Worm (Caenorhabditis elegans) whole organism, midembryonic: ENCODE data around the gene F32D1.11.

Experiments
- T22C8.4 ChIP-seq: fragments of 200-800 bp; sonication (Bioruptor generic); IDR thresholded peaks from 2 replicates; pipeline ENCODE4 v1.3.6; 2022; ENCODE audit warnings: missing genetic modification characterization, missing compliant biosample characterization
- cog-1 ChIP-seq: sonication (generic microtip); optimal IDR thresholded peaks from 2 replicates; lab custom pipeline; 2016; ENCODE audit warnings: missing genetic modification characterization, missing compliant biosample characterization
- flt-1 ChIP-seq: fragments of 200-800 bp; sonication (Bioruptor generic); IDR thresholded peaks from 2 replicates; pipeline ENCODE4 v1.3.6; 2022; ENCODE audit warnings: missing genetic modification characterization, missing compliant biosample characterization
- klf-2 ChIP-seq: fragments of 200-800 bp; sonication (Bioruptor generic); conservative IDR thresholded peaks from 2 replicates; pipeline ENCODE4 v1.3.6; 2022; ENCODE audit warnings: missing genetic modification reagents, missing genetic modification characterization, missing compliant biosample characterization
- med-1 ChIP-seq: sonication (generic microtip); optimal IDR thresholded peaks from 2 replicates; lab custom pipeline; 2017; ENCODE audit warnings: missing genetic modification characterization, mild to moderate bottlenecking, missing compliant biosample characterization, antibody characterized with exemption, missing genetic modification reagents; ENCODE audit not compliant: insufficient read depth
- ref-1 ChIP-seq: fragments of 200-800 bp; sonication (Bioruptor generic); conservative IDR thresholded peaks from 2 replicates; pipeline ENCODE4 v1.3.6; 2022; ENCODE audit warnings: missing genetic modification reagents, missing genetic modification characterization, missing compliant biosample characterization
- tab-1 ChIP-seq: fragments of 200-800 bp; sonication (Bioruptor generic); IDR thresholded peaks from 2 replicates; pipeline ENCODE4 v1.3.6; 2022; ENCODE audit warnings: missing genetic modification characterization, missing compliant biosample characterization
- ztf-23 ChIP-seq: fragments of 200-800 bp; sonication (Bioruptor generic); IDR thresholded peaks from 2 replicates; pipeline ENCODE4 v1.3.6; 2022; ENCODE audit warnings: missing genetic modification reagents, missing genetic modification characterization, missing compliant biosample characterization
- ztf-29 ChIP-seq: fragments of 200-800 bp; sonication (Bioruptor generic); IDR thresholded peaks from 2 replicates; pipeline ENCODE4 v1.3.6; 2022; ENCODE audit warnings: missing genetic modification reagents, missing genetic modification characterization, missing compliant biosample characterization

DNA sequence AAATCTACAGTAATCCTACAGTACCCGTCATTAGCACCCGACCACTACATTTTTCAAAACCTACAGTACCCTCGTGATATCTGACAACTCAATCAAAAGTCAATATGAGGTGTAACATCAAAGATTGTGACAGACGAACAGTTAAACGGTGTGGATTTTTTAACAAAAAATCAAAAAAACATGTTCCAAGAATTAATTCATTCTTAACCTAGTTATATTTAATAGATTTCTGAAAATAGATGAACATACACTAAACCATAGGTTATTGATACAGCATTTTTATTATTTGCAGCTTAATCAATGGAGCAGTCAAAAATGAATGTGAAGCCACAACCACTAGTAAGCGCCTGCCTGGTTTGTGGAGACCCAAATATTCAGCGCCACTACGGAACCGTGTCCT is 41.2 kb upstream of the F32D1.11 start, which contains the start of gene nhr-118:
- TF ChIP-seq med-1 (GFP tag; lab: Kevin White, UChicago), result no peak
- no peak for TF ChIP-seq T22C8.4 (GFP tag; lab: Robert Waterston, UW)
- TF ChIP-seq ref-1 (GFP tag; lab: Robert Waterston, UW), result no peak
- no peak for TF ChIP-seq flt-1
- TF ChIP-seq ztf-23 (GFP tag; lab: Robert Waterston, UW), result no peak
- no peak for TF ChIP-seq tab-1 (GFP tag; lab: Robert Waterston, UW)
- TF ChIP-seq klf-2 (GFP tag; lab: Robert Waterston, UW), result no peak
- no peak for TF ChIP-seq ztf-29
- no peak for TF ChIP-seq cog-1 (tag; lab: Kevin White, UChicago)
